Fruit fly (Drosophila melanogaster) whole organism, adult: ENCODE results near the gene CG33253.

ENCODE experiments used
- CG11617 ChIP-seq: fragments of 200-800 bp; sonication (Bioruptor generic); optimal IDR thresholded peaks from 2 replicates; lab custom pipeline; 2017; ENCODE audit warnings: mild to moderate bottlenecking, missing biosample characterization, missing genetic modification reagents, missing genetic modification characterization
- CG12768 ChIP-seq: fragments of 200-800 bp; sonication (Bioruptor generic); optimal IDR thresholded peaks from 2 replicates; lab custom pipeline; 2017; ENCODE audit warnings: missing biosample characterization, missing genetic modification characterization, mild to moderate bottlenecking, moderate library complexity, missing genetic modification reagents
- CG14711 ChIP-seq: fragments of 200-800 bp; sonication (Bioruptor generic); optimal IDR thresholded peaks from 2 replicates; lab custom pipeline; 2018; ENCODE audit warnings: missing biosample characterization, mild to moderate bottlenecking, missing genetic modification characterization, moderate library complexity
- CG1620 ChIP-seq: fragments of 200-800 bp; sonication (Bioruptor generic); optimal IDR thresholded peaks from 2 replicates; lab custom pipeline; 2016; ENCODE audit warnings: missing biosample characterization, missing genetic modification characterization
- CG33017 ChIP-seq: fragments of 200-800 bp; sonication (Bioruptor generic); optimal IDR thresholded peaks from 2 replicates; lab custom pipeline; 2018; ENCODE audit warnings: missing biosample characterization, mild to moderate bottlenecking, missing genetic modification characterization, moderate library complexity
- CG5204 ChIP-seq: fragments of 200-800 bp; sonication (Bioruptor generic); optimal IDR thresholded peaks from 2 replicates; lab custom pipeline; 2016; ENCODE audit warnings: missing biosample characterization, missing genetic modification characterization
- CG7045 ChIP-seq: fragments of 200-800 bp; sonication (Bioruptor generic); optimal IDR thresholded peaks from 2 replicates; lab custom pipeline; 2017; ENCODE audit warnings: missing biosample characterization, mild to moderate bottlenecking, missing genetic modification characterization
- CG7101 ChIP-seq: fragments of 200-800 bp; sonication (Bioruptor generic); optimal IDR thresholded peaks from 2 replicates; lab custom pipeline; 2018; ENCODE audit warnings: missing biosample characterization, mild to moderate bottlenecking, missing genetic modification characterization, moderate library complexity
- Clk ChIP-seq: fragments of 200-800 bp; sonication (Bioruptor generic); optimal IDR thresholded peaks from 2 replicates; lab custom pipeline; 2017; ENCODE audit warnings: missing biosample characterization, missing genetic modification characterization
- Crg-1 ChIP-seq: fragments of 200-800 bp; sonication (Bioruptor generic); optimal IDR thresholded peaks from 2 replicates; lab custom pipeline; 2016; ENCODE audit warnings: missing biosample characterization, missing genetic modification characterization
- Hr96 ChIP-seq: fragments of 200-800 bp; sonication (Bioruptor generic); optimal IDR thresholded peaks from 2 replicates; lab custom pipeline; 2016; ENCODE audit warnings: missing biosample characterization, missing genetic modification characterization
- Mnt ChIP-seq: fragments of 200-800 bp; sonication (Bioruptor generic); optimal IDR thresholded peaks from 2 replicates; lab custom pipeline; 2016; ENCODE audit warnings: missing biosample characterization, mild to moderate bottlenecking, missing genetic modification characterization
- bab1 ChIP-seq: fragments of 200-800 bp; sonication (Bioruptor generic); optimal IDR thresholded peaks from 3 replicates; lab custom pipeline; 2019; ENCODE audit warnings: missing biosample characterization, mild to moderate bottlenecking, missing genetic modification characterization, moderate library complexity
- cic ChIP-seq: fragments of 200-800 bp; sonication (Bioruptor generic); optimal IDR thresholded peaks from 2 replicates; lab custom pipeline; 2017; ENCODE audit warnings: missing biosample characterization, mild to moderate bottlenecking, missing genetic modification characterization, moderate library complexity
- cnc ChIP-seq, 2 experiments: fragments of >200 bp; optimal IDR thresholded peaks; 2 replicates each; lab custom pipeline; 2017
- kay ChIP-seq: fragments of 200-800 bp; sonication (Bioruptor generic); peaks from one replicate; lab custom pipeline; 2016; ENCODE audit warnings: missing biosample characterization, missing genetic modification characterization, borderline replicate concordance
- ovo ChIP-seq: fragments of 200-800 bp; sonication (Bioruptor generic); optimal IDR thresholded peaks from 2 replicates; lab custom pipeline; 2016; ENCODE audit warnings: missing biosample characterization, missing genetic modification characterization
- pad ChIP-seq: fragments of 200-800 bp; sonication (Bioruptor generic); optimal IDR thresholded peaks from 3 replicates; lab custom pipeline; 2017; ENCODE audit warnings: missing biosample characterization, missing genetic modification characterization, mild to moderate bottlenecking, moderate library complexity, missing genetic modification reagents
- tj ChIP-seq: fragments of 200-800 bp; sonication (Bioruptor generic); optimal IDR thresholded peaks from 3 replicates; lab custom pipeline; 2017; ENCODE audit warnings: missing biosample characterization, mild to moderate bottlenecking, missing genetic modification characterization, moderate library complexity
- toe ChIP-seq: fragments of 200-800 bp; sonication (Bioruptor generic); optimal IDR thresholded peaks from 2 replicates; lab custom pipeline; 2016; ENCODE audit warnings: missing biosample characterization, missing genetic modification characterization

The CG33253 gene

DNA sequence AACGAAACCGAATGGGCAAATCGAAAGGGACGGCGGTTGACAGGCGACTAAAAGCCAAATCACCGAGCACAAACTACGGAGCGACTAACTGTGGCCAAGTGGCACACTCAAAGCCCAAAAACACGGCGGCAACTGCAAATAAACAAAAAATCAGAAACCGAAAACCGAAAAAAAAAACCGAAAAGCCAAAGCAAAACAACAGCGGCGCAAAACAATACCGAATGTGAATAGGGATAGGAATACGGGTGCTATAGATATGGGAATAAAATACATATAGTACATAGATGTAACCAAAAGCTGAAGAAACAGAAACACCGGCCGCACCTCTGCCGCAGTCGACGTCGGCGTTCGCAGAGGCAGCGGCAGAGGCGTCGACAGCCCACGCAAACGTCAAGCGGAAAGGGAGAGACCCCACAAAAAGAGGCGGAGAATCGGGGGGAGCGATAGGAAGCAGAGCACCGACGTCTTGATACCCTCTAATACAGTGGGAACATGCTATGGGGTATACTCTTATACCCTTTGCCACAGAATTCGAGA is 16.1 kb upstream of the CG33253 start, which contains the start of gene RhoGAP18B:
Gene RhoGAP18B, minus strand, starts transcription at position 51 of the 537 bp plus-strand sequence.
- TF ChIP-seq Crg-1 (GFP tag; lab: Kevin White, UChicago) (no peak), tj (no peak), ovo (GFP tag; lab: Kevin White, UChicago) (no peak)

DNA sequence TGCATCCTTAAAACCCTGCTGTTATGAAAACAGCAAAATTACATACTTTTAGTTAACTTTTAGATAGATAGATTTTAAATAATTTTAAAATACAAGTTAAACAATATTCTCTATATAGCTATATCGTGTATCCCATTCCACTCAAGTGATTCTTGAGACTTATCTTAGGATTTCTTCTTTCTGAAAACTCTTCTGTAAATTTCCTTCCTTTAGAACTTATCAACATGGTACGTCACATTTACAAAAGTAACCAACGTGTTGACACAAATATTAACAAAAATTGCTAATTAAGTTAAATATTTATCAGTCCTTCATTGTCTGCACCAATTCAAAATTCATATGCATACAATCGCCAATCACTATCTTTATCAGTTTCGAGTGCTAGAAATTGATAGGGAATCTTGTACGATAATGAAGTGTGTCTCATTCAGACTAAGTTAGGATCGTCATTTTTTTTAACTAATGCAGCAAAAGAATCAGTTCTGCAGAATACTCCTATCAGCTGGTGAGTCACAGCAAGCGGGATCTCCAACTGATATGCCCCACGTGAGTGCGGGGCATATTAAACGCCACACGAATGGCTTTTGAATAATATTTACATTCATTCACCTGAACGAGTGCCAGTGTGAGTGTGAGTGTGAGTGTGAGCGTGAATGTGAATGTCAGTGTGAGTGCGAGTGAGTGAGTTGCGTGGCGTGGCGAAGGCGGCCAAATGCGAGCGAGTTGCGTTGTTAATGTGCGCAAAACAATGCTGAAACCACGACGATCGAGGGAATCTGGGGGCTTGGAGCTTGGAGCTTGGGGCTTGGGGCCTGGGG is 15.4 kb upstream of the CG33253 start:
- peak; percentile 91 for TF ChIP-seq kay (GFP tag; lab: Kevin White, UChicago)
- TF ChIP-seq Mnt (GFP tag; lab: Kevin White, UChicago): peak; percentile 73
- peak; percentile 1 for TF ChIP-seq tj
- peak; percentile 83 for TF ChIP-seq cic
- TF ChIP-seq CG7101 (tag; lab: Kevin White, UChicago): no peak
- no peak for TF ChIP-seq pad

DNA sequence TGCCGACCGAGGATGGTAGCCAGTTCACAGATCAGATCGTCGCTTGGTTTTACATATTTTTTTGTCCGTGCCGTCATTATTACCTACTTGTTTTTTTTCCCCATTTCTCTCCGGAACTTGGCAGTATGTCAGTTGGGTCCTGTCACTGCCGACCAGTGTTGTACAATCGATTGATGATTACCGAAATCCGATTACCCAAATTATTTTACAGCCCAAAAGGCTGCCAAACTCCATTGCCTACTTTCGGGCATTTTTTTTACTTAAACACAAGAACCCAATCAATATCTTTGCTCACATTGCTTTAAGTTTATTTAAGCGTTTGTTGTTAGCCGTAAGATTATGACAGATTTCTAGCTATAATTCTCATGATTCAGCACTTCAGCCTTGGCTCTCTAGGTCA is 12.4 kb upstream of the CG33253 start, which contains the start of gene Inx5:
Gene Inx5, minus strand, starts transcription at position 93 of the 400 bp plus-strand sequence.
- no peak for TF ChIP-seq CG12768
- TF ChIP-seq cic: no peak
- TF ChIP-seq pad: no peak
- TF ChIP-seq ovo (GFP tag; lab: Kevin White, UChicago): no peak
- TF ChIP-seq bab1 (GFP tag; lab: Kevin White, UChicago): no peak
- no peak for TF ChIP-seq Clk
- TF ChIP-seq CG14711 (tag; lab: Kevin White, UChicago): no peak
- no peak for TF ChIP-seq Mnt (GFP tag; lab: Kevin White, UChicago)
- no peak for TF ChIP-seq cnc (optimal IDR thresholded peaks at IDR 0.05; lab: Kevin White, UChicago)

DNA sequence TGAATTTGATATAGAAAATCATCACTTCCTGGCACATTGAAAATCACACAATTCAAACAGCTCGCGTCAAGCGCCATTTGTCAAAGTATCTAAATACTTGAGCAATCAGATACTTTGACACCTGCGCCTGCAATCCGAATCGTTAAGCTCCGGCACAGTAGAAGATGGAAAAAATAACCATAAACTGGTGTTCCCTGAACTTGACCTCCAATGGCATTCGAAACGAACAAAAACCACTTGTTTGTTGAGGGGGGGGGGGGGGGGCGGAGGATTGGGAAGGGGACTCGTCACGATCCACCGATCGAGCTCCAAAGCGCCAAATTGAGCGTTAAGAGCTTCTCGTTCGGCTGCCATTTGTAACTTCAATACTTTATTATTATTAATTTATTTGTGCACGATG is 11.3 kb upstream of the CG33253 start:
- no peak for TF ChIP-seq Mnt (GFP tag; lab: Kevin White, UChicago)
- no peak for TF ChIP-seq Clk
- no peak for TF ChIP-seq pad
- no peak for TF ChIP-seq cic
- TF ChIP-seq CG12768: no peak

DNA sequence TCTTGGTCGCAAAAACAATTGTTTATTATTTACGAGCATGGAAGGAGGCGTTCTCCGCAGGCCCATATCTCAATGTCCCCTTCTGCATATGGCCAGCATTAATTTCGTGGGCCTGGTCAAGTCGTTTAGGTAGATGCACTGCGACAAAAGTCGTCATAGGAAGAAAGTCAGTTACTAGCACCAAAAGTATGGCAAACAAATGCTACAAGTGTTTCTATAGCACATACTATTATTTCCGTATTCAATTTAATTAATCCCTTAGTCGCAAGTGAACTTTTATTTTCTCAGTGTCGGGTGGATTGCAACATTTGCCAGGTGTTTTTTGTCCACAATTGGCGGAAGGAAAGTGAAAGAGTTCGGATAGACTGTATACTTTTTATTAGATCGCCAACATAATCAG is 10.3 kb upstream of the CG33253 start:
- TF ChIP-seq cnc (optimal IDR thresholded peaks at IDR 0.05; lab: Kevin White, UChicago) (no peak), CG1620 (GFP tag; lab: Kevin White, UChicago) (no peak), toe (GFP tag; lab: Kevin White, UChicago) (no peak), Hr96 (GFP tag; lab: Kevin White, UChicago) (no peak), CG11617 (no peak)

DNA sequence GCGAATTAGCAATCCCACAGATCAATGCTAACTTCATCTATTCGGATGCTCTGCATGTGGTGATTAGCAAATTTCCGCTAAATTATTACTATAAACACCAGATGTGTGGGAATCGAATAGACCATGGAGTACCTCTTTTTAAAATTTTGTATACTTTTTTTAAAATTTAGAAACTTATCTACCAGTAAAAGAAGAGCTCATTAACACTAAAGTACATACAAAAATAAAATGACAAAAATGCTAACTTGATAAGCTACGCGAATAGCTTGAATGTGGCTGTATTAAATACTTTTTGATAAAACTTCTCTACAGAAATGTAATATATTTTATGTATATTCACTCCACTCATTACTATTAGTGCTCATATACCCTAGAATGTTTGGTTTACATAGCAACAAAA is 9.1 kb upstream of the CG33253 start:
- TF ChIP-seq CG7045 (no peak), Crg-1 (GFP tag; lab: Kevin White, UChicago) (no peak), CG5204 (no peak)

DNA sequence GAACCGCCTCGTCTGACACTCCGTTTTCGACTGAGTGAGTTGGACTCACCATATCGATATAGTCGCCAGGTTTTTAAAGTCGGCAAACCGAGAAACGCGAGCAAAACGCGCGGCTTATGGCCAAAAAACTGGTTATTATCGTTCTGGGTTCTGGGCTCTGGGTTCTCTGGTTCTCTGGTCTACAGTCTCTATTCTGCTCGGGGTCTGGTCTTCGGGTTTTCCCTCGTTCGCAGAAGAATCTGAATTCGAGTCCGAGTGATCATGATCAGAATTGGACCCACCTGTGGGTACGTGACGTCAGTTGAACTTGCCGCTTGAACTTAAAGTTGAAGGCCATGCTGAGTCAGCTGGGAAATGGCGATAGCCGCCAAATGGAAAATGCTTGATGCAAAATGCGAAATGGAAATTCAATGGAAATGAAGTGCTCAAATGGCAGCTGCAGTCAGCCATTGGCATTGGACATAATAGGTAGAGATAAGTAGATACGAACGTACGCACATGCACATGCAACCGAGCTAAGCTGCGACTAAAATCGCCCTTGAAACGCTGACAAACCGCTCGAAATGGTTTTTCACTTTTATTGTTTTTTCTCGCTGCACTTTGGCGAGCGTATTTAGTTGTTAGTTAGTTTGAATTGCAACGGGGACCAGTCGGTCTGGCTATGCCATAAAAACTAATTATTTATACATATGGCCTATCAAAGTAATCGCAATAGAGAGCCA is 8.2 kb upstream of the CG33253 start, which contains the start of gene CG33939:
Gene CG33939, minus strand, starts transcription at position 51 of the 722 bp plus-strand sequence.
- TF ChIP-seq CG7101 (tag; lab: Kevin White, UChicago) (no peak), bab1 (GFP tag; lab: Kevin White, UChicago) (no peak), Clk (no peak), ovo (GFP tag; lab: Kevin White, UChicago) (no peak)

DNA sequence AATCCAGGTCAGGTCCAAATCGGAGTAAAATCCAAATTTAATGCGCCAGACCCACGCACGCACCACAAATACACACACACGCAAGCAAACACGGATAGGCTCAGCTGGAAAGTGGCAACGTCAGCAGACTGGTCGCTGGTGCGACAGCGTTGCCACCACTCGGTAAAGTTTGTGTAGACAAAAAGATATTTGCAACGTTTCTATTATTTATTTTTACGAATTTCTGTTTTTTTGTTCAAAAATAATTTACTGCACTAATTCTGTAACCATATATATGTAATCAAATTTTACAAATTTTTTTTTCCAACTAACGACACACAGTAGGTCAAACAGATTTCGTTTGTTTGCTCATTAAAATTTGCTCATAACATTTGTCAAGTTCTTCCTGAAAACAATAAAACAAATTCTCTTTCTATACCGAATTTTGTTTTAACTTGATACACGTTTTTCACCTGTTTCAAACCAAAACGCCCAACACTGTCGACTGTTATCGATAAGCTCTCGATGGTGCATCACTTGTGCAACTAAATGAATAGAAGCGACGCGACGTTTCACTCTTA is 3.4 kb upstream of the CG33253 start, which contains the start of the genes CG7556 and CG7453:
Gene CG7556, minus strand, starts transcription at position 135 of the 560 bp plus-strand sequence.
Gene CG7453, plus strand, starts transcription at position 478 of the 560 bp plus-strand sequence.
- peak; percentile 74 for TF ChIP-seq CG11617
- TF ChIP-seq cic: peak; percentile 15
- peak; percentile 72 for TF ChIP-seq CG14711 (tag; lab: Kevin White, UChicago)
- peak; percentile 76 for TF ChIP-seq CG1620 (GFP tag; lab: Kevin White, UChicago)
- TF ChIP-seq Mnt (GFP tag; lab: Kevin White, UChicago): peak; percentile 66
- TF ChIP-seq CG7045: peak; percentile 56
- no peak for TF ChIP-seq kay (GFP tag; lab: Kevin White, UChicago)
- no peak for TF ChIP-seq Hr96 (GFP tag; lab: Kevin White, UChicago)
- TF ChIP-seq ovo (GFP tag; lab: Kevin White, UChicago): peak; percentile 57
- no peak for TF ChIP-seq CG33017
- TF ChIP-seq bab1 (GFP tag; lab: Kevin White, UChicago): peak; percentile 81
- TF ChIP-seq CG5204: peak; percentile 81
- TF ChIP-seq CG7101 (tag; lab: Kevin White, UChicago): peak; percentile 65
- TF ChIP-seq CG12768: peak; percentile 10
- peak; percentile 98 for TF ChIP-seq tj
- TF ChIP-seq toe (GFP tag; lab: Kevin White, UChicago): peak; percentile 76
- TF ChIP-seq cnc (optimal IDR thresholded peaks at IDR 0.05; lab: Kevin White, UChicago): no peak
- peak; percentile 60 for TF ChIP-seq pad
- TF ChIP-seq Clk: no peak
- TF ChIP-seq Crg-1 (GFP tag; lab: Kevin White, UChicago): peak; percentile 63
